Worm (Caenorhabditis elegans): ENCODE results near the gene C05C8.1.

Gene C05C8.1

DNA sequence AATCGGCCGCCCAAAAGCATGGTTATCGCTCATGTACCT, 2.7 kb upstream of the C05C8.1 start, which contains the start of gene hpo-9:
Gene hpo-9, minus strand, starts transcription at position 37 of the 39 bp plus-strand sequence.
- no peak for TF ChIP-seq skn-1 (tag; optimal IDR thresholded peaks at IDR 0.05)
- no peak for TF ChIP-seq lir-3 (tag; optimal IDR thresholded peaks at IDR 0.05; ENCODE audit: poor library complexity)
- no peak for TF ChIP-seq nhr-47 (tag; optimal IDR thresholded peaks at IDR 0.05)
- TF ChIP-seq mep-1 (tag; optimal IDR thresholded peaks at IDR 0.05), result no peak
- no peak for TF ChIP-seq efl-3 (GFP tag; optimal IDR thresholded peaks at IDR 0.05)
- no peak for TF ChIP-seq zag-1 (tag; optimal IDR thresholded peaks at IDR 0.05)
- TF ChIP-seq lin-14 (GFP tag; optimal IDR thresholded peaks at IDR 0.05), result no peak

ce11 chrV:7237133-7237532, 2.4 kb upstream of the C05C8.1 start, which contains the start of gene hyls-1:
Gene hyls-1, plus strand, starts transcription at chrV:7237381.
- TF ChIP-seq ztf-4 (tag; optimal IDR thresholded peaks at IDR 0.05) (peak; percentile 38), snpc-4 (tag; optimal IDR thresholded peaks at IDR 0.05) (peak; percentile 63), ceh-82 (tag; optimal IDR thresholded peaks at IDR 0.05) (peak; percentile 62 to 92 (median 77)), efl-1 (optimal IDR thresholded peaks at IDR 0.05) (peak; percentile 96 to 98), efl-1 (GFP tag; optimal IDR thresholded peaks at IDR 0.05 in 1 of 2) (peak; percentile 96 to 100), pqm-1 (tag; optimal IDR thresholded peaks at IDR 0.05) (no peak), mep-1 (tag; optimal IDR thresholded peaks at IDR 0.05) (peak; percentile 80), unc-98 (GFP tag; IDR thresholded peaks at IDR 0.05) (no peak), dpl-1 (GFP tag; optimal IDR thresholded peaks at IDR 0.05) (peak; percentile 94 to 95 (median 95)), egl-13 (tag; optimal IDR thresholded peaks at IDR 0.05) (peak; percentile 69), mdl-1 (tag; optimal IDR thresholded peaks at IDR 0.05) (peak in 1 of 2 experiments; percentile 77), fkh-10 (GFP tag; optimal IDR thresholded peaks at IDR 0.05) (peak; percentile 37), elt-2 (tag; optimal IDR thresholded peaks at IDR 0.05) (peak; percentile 15), unc-62 (GFP tag; optimal IDR thresholded peaks at IDR 0.05) (no peak), fkh-4 (tag; optimal IDR thresholded peaks at IDR 0.05; ENCODE audit: borderline replicate concordance) (peak; percentile 28), elt-3 (tag; optimal IDR thresholded peaks at IDR 0.05) (peak in 2 of 6 experiments; percentile 65 to 85), egl-27 (tag; optimal IDR thresholded peaks at IDR 0.05) (no peak), C04F5.9 (tag; optimal IDR thresholded peaks at IDR 0.05) (peak; percentile 48), Y116A8C.19 (tag; optimal IDR thresholded peaks at IDR 0.05; ENCODE audit: borderline replicate concordance) (no peak), aha-1 (tag; optimal IDR thresholded peaks at IDR 0.05) (no peak), vab-15 (tag; optimal IDR thresholded peaks at IDR 0.05) (peak; percentile 2), blmp-1 (tag; optimal IDR thresholded peaks at IDR 0.05) (peak; percentile 73), lin-13 (GFP tag; optimal IDR thresholded peaks at IDR 0.05) (peak; percentile 82), skn-1 (tag; optimal IDR thresholded peaks at IDR 0.05) (peak; percentile 95), C34B4.2 (tag; optimal IDR thresholded peaks at IDR 0.05) (no peak), ceh-8 (GFP tag; optimal IDR thresholded peaks at IDR 0.05) (peak; percentile 44), nhr-76 (tag; optimal IDR thresholded peaks at IDR 0.05) (no peak), F16B12.6 (tag; optimal IDR thresholded peaks at IDR 0.05) (peak; percentile 40), mef-2 (tag; optimal IDR thresholded peaks at IDR 0.05) (no peak), rnt-1 (tag; optimal IDR thresholded peaks at IDR 0.05) (peak; percentile 90), nhr-84 (tag; optimal IDR thresholded peaks at IDR 0.05) (no peak), nhr-47 (tag; optimal IDR thresholded peaks at IDR 0.05) (peak; percentile 92), ztf-11 (tag; optimal IDR thresholded peaks at IDR 0.05) (peak in 1 of 2 experiments; percentile 51), zag-1 (tag; optimal IDR thresholded peaks at IDR 0.05) (no peak), dsc-1 (tag; optimal IDR thresholded peaks at IDR 0.05) (peak; percentile 82), nhr-90 (tag; optimal IDR thresholded peaks at IDR 0.05; ENCODE audit: poor library complexity) (peak; percentile 89), nhr-71 (tag; optimal IDR thresholded peaks at IDR 0.05) (peak; percentile 92), efl-3 (GFP tag; optimal IDR thresholded peaks at IDR 0.05) (no peak), nhr-12 (tag; optimal IDR thresholded peaks at IDR 0.05) (no peak), sptf-1 (tag; optimal IDR thresholded peaks at IDR 0.05) (no peak), lin-15B (tag; optimal IDR thresholded peaks at IDR 0.05) (peak; percentile 89), nhr-85 (tag) (peak; percentile 94), unc-30 (tag; optimal IDR thresholded peaks at IDR 0.05) (no peak), lin-14 (GFP tag; optimal IDR thresholded peaks at IDR 0.05) (peak; percentile 81), xbp-1 (tag; optimal IDR thresholded peaks at IDR 0.05) (peak; percentile 88), fkh-8 (tag; optimal IDR thresholded peaks at IDR 0.05) (peak; percentile 68), ceh-88 (GFP tag; IDR thresholded peaks at IDR 0.05) (peak; percentile 74; the same call in 1 of the 2 replicates), hlh-4 (tag; optimal IDR thresholded peaks at IDR 0.05) (no peak), lsy-2 (tag; optimal IDR thresholded peaks at IDR 0.05) (peak; percentile 88), nhr-77 (tag; optimal IDR thresholded peaks at IDR 0.05) (peak; percentile 59), swsn-7 (tag; optimal IDR thresholded peaks at IDR 0.05) (peak; percentile 85)

All from whole organism, L1 larva.